Worm (Caenorhabditis elegans) whole organism, dauer: ENCODE results near the gene Y82E9BR.22.
"Not testable (repeated sequence)": the region's sequence is repeated elsewhere in the genome, so short reads cannot be mapped to it uniquely, and the experiment has no call there.

Experiments used
- unc-62 ChIP-seq: sonication (generic microtip); optimal IDR thresholded peaks from 2 replicates; lab custom pipeline; 2017; ENCODE audit warnings: missing biosample characterization, missing genetic modification reagents, missing genetic modification characterization

Gene Y82E9BR.22

DNA sequence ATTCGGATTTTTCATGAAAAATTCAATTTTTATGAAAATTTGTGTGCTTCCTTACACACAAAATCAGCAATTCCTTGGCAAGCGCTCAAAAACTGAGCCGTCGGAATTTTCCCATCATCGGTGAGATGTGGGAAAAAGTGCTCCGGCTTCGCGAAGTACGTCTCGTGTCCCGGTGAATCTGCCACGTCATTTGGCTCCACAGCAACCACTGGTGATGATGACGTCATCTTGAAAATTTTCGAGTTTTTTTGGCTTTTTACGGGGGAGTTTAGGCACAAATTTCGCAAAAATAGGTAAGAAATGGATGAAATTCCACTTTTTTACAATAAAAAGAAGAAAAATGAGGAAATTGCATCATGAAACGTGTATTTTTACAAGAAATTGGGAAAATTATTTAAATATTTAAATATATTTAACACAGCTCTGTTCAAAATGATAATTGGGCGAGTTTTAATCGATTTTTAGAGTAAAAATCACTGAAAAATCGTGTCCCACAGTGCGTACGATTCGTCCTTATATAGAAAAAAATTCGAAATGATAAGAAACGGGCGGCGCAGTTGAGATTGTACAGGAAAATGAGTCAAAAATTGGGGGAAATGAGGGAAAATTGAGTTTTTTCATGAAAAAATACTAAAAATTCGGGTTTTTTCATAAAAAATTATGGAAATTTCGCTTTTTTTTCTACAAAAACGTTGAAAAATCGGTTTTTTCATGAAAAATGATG, 5.0 kb upstream of the Y82E9BR.22 start, which contains the start of gene Y82E9BR.14:
Y82E9BR.14 (minus strand) TSS at position 227 of the 724 bp plus-strand sequence.
- TF ChIP-seq unc-62: no peak

DNA sequence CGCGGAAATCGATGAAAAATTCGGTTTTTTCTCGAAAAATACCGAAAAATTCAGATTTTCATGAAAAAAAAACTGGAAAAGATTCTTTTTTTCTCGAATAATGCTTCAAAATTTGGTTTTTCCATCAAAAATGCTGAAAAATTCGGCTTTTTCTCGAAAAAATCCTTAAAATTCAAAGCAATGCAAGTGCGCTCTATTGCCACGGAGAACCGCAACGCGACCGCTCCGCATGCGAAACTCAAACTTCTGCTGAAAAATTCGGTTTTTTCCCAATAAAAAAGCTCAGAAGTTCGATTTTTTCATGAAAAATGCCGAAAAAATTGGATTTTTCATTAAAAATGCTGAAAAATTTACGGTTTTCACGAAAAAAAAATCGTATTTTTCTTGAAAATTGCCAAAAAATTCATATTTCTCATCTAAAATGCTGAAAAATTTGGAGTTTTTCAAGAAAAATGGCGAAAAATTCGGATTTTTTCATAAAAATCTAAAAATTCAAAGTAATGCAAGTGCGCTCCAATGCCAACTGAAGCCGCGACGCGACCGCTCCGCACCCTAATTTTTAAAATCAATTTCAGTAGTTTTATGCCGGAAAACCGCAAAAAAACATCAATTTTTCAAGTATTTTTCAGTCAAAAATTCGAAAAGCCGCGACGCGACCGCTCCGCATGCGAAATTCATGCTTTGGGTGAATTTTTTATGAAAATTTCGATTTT, 4.2 kb upstream of the Y82E9BR.22 start:
- TF ChIP-seq unc-62: no peak

DNA sequence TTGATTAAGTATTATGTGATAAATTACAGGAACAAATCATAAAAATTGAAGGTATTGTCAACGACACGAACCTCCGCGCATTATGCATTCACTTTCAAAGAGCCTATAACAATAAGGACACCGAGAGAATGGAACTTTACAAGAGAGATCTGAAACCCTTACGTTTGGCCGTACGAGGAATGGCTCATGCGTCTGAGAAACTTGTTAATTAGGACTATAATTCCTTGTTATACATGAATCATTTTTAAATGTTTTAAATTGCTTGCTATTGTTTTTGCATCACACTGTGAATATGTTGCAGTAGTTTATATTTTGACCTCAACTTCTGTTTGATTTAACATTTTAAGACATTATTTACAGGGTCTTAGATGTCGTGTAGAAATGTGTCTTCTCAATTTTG, 5.9 kb downstream of the Y82E9BR.22 start, which contains the start of gene pals-18:
pals-18 (plus strand) TSS at position 301 of the 400 bp plus-strand sequence.
- no peak for TF ChIP-seq unc-62

ce11 chrIII:1401497-1401990, 7.5 kb downstream of the Y82E9BR.22 start, which contains the start of gene pals-19:
pals-19 (plus strand) TSS chrIII:1401940.
- no peak for TF ChIP-seq unc-62

DNA sequence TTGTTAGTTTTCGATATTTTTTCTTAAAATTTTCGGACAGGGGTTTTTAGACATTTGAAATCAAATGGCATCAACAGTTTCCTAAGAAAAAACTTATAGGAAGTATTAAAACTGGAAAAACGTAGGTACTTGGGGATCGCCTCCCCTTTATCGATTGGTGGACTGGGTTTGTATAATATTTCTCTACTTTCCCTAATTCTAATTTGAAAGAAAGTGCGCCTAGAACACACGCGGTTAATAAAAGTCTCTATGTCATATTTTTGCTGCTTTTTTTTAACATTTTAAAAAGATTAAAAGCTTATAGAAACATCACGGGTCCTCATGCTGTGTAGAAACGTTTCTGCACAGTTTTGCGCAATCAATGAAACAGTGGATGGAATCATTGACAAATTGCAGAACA, 9.4 kb downstream of the Y82E9BR.22 start, which contains the start of gene pals-16:
pals-16 (plus strand) TSS at position 301 of the 400 bp plus-strand sequence.
- TF ChIP-seq unc-62: no peak

DNA sequence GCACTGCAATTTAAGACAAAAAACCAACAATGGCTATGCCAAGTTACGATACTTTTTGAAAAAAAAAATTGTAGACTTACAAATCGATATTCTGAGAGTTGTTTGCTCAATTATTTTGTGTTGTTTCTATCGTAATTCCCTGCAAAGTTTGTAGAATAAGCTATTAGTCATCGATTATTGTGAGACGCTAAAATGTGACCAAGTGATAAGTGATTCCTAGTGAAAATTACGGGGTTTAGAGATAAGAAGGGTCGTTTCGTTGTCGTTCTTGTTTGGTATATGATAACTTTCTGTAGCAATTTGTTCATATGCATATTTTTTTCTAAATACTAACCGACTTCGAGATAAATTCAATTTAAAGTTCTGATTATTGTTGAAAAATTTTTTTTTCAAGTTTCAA, 10.9 kb downstream of the Y82E9BR.22 start:
- TF ChIP-seq unc-62: no peak

DNA sequence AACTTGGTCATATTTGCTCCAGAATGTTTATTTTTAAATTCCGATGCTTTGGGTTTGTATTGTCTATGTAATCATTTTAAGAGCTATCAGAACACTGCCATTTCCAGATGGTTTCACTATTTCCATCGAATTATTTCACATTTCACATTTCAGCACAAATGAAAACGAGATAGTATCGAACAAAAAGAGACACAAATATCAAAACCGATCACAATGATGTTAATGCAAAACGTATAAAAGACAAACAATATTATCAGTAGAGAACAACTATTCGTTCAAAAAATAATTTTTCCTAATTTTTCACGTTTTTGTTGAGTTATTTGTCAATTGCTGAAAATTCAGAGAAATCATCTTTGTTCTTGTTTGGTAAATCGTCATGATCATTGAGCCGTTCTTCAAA, 13.7 kb downstream of the Y82E9BR.22 start:
- no peak for TF ChIP-seq unc-62

DNA sequence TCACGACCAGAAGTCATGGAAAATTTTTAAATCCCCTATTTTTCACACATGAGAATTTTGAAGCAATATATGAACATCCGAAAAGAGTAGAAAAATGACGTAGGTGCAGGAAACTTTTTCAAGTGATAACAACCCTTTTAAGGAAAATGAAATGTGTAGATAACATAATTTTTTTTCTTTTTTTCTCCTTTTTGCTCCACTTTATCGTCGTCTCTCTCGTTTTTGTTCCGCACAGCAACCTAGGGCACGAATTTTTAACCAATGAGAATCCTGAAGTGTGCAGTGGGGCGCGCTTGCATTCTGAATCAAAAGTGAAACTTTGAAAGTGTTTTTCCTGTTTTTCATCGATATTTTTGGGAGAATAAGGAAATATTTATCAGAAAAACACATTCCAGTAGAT, 16.3 kb downstream of the Y82E9BR.22 start:
- no peak for TF ChIP-seq unc-62

- no peak for TF ChIP-seq unc-62
Observed at ce11 chrIII:1391752-1392151, 17.3 kb downstream of the Y82E9BR.22 start, which contains the start of gene pals-17. pals-17 (minus strand) TSS chrIII:1391852.

- TF ChIP-seq unc-62: no peak
Observed at ce11 chrIII:1389988-1390387, 19.1 kb downstream of the Y82E9BR.22 start.

ce11 chrIII:1388274-1389058, 20.6 kb downstream of the Y82E9BR.22 start, which contains the start of gene pals-20:
pals-20 (minus strand) TSS chrIII:1388324.
- no peak for TF ChIP-seq unc-62

ce11 chrIII:1384694-1385093, 24.3 kb downstream of the Y82E9BR.22 start:
- no peak for TF ChIP-seq unc-62

ce11 chrIII:1384092-1384491, 24.9 kb downstream of the Y82E9BR.22 start, which contains the start of the genes fbxa-138 and Y82E9BR.5:
fbxa-138 (minus strand) TSS chrIII:1384252.
Y82E9BR.5 (plus strand) TSS chrIII:1384370.
- TF ChIP-seq unc-62: no peak

ce11 chrIII:1383483-1383882, 25.6 kb downstream of the Y82E9BR.22 start:
- no peak for TF ChIP-seq unc-62

- TF ChIP-seq unc-62: no peak
Observed at ce11 chrIII:1380535-1381274, 28.3 kb downstream of the Y82E9BR.22 start, which contains the start of the genes pals-21 and Y82E9BR.6. pals-21 (minus strand) TSS chrIII:1380635. Y82E9BR.6 (plus strand) TSS chrIII:1381224.

ce11 chrIII:1377903-1378302, 31.1 kb downstream of the Y82E9BR.22 start, which contains the start of gene pals-40:
pals-40 (minus strand) TSS chrIII:1378003.
- TF ChIP-seq unc-62: not testable (repeated sequence)
